Fruit fly (Drosophila melanogaster) whole organism: Measurements from ENCODE around the gene CG11162.

Source experiments
- CG8478 ChIP-seq: fragments of >200 bp; optimal IDR thresholded peaks from 2 replicates; lab custom pipeline; 2018; ENCODE audit warnings: inconsistent platforms
- Dll ChIP-seq: fragments of >200 bp; optimal IDR thresholded peaks from 2 replicates; lab custom pipeline; 2017
- EcR ChIP-seq, 2 experiments: fragments of >200 bp; optimal IDR thresholded peaks; 2 replicates each; lab custom pipeline; 2017; ENCODE audit warnings: missing biosample characterization in 2 of 2, missing genetic modification characterization in 2 of 2, missing genetic modification reagents in 2 of 2
- pan ChIP-seq: fragments of >200 bp; optimal IDR thresholded peaks from 2 replicates; lab custom pipeline; 2017
- psq ChIP-seq: fragments of >200 bp; optimal IDR thresholded peaks from 2 replicates; lab custom pipeline; 2017
- usp ChIP-seq: fragments of >200 bp; optimal IDR thresholded peaks from 2 replicates; lab custom pipeline; 2017; ENCODE audit warnings: missing biosample characterization, missing genetic modification characterization, mixed read lengths

The CG11162 gene

dm6 chrX:13640692-13641011 lies 36.0 kb upstream of the CG11162 start:
- TF ChIP-seq usp (GFP tag; lab: Kevin White, UChicago) (no peak), CG8478 (lab: Kevin White, UChicago) (no peak)

- TF ChIP-seq EcR (GFP tag; optimal IDR thresholded peaks at IDR 0.05; lab: Kevin White, UChicago): no peak
- TF ChIP-seq Dll (lab: Kevin White, UChicago): no peak
- no peak for TF ChIP-seq CG8478 (lab: Kevin White, UChicago)
- no peak for TF ChIP-seq pan (lab: Kevin White, UChicago)
- no peak for TF ChIP-seq usp (GFP tag; lab: Kevin White, UChicago)
- no peak for TF ChIP-seq psq (lab: Kevin White, UChicago)
Measured at dm6 chrX:13641115-13641890, 35.4 kb upstream of the CG11162 start.

DNA sequence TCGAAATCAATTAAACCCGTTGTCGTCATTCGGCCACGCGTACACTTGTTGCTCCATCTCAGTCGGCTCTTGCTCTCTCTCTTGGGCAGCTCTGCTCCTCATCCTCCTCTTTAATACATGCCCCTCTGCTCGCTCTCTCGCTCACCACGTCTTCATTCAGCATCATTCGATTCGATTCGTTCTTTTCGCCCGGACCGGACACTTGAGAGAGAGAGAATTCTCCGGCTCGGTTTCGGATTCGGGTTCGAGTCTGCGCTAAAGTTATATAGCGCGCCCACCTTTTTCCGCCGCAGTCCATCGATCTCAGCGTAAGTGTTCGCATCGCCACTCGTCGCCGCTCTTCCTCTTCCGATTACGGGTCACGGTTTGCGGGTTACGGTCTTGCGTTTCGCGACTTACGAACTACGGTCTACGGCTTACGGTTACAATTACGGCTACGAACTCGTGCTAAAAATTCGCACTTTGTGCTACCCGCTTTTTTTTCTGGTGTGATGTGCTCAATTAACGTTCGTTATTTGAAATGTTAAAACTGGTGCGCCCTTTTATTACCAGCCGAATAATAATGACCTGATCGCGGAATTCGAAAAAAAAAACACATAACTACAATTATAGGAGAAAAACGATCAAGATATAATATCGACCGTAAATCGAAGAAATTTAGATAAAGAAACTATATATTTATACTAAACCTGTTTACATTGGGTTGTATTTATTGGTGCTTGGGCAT lies 34.6 kb upstream of the CG11162 start:
- TF ChIP-seq EcR (GFP tag; optimal IDR thresholded peaks at IDR 0.05; lab: Kevin White, UChicago): peak in 1 of 2 experiments; percentile 22
- no peak for TF ChIP-seq CG8478 (lab: Kevin White, UChicago)

- no peak for TF ChIP-seq Dll (lab: Kevin White, UChicago)
- TF ChIP-seq CG8478 (lab: Kevin White, UChicago): no peak
- TF ChIP-seq EcR (GFP tag; optimal IDR thresholded peaks at IDR 0.05; lab: Kevin White, UChicago): no peak
- no peak for TF ChIP-seq usp (GFP tag; lab: Kevin White, UChicago)
- TF ChIP-seq psq (lab: Kevin White, UChicago): no peak
- TF ChIP-seq pan (lab: Kevin White, UChicago): no peak
Measured at dm6 chrX:13643961-13644360, 32.7 kb upstream of the CG11162 start.

DNA sequence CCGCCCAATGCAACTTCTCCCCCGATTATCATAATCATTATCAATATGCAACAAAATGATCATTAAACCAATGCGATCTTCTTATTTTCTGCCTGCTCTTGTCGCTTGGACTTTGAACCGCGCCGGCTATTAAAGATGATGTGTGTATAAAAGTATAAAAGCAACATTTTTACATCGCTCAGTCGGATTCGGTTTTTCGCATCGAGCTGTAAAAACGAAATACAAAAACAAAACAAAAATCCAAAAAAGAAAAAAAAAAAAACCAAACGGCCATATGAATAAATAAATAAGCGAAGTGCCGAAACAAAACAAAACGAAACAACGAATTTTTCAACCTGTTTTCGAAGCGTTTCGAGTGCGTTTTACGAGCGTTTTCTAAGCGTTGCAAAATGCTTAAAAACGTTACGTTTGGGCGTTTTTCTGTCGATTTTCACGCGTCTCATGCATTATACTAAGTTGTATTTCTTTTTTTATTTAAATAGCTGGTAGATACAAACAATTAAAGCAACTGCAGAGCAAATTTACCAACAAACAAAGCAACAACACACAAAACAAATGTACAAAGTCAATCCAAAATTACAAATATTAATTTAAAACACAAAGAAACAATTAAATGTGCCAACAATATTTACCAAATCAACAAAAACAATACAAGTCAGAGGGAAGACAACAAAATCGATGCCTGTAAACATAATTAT lies 31.8 kb upstream of the CG11162 start:
- TF ChIP-seq Dll (lab: Kevin White, UChicago) (no peak), pan (lab: Kevin White, UChicago) (no peak), EcR (GFP tag; optimal IDR thresholded peaks at IDR 0.05; lab: Kevin White, UChicago) (no peak), usp (GFP tag; lab: Kevin White, UChicago) (no peak), CG8478 (lab: Kevin White, UChicago) (no peak), psq (lab: Kevin White, UChicago) (no peak)

DNA sequence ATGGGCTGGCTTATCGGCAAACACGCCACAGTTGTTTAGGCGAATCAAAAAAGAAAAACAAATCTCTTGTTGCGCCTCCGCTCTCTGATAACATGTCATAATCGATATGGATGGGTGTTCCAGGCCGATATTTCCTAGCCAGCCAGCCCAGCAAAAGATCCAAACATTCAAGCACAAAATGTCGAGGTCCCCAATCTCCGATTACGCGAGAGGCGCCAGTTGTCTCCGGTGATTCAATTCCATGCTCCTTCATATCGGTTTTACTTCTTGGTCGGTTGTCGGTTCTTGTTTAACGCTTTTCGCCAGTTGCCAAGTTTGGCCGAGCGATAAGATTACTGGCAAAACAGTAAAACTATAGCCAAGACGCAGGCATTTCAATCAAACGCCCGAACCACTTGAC lies 30.5 kb upstream of the CG11162 start:
- TF ChIP-seq Dll (lab: Kevin White, UChicago): no peak
- TF ChIP-seq EcR (GFP tag; optimal IDR thresholded peaks at IDR 0.05; lab: Kevin White, UChicago): no peak
- TF ChIP-seq pan (lab: Kevin White, UChicago): no peak
- no peak for TF ChIP-seq psq (lab: Kevin White, UChicago)
- TF ChIP-seq usp (GFP tag; lab: Kevin White, UChicago): no peak
- TF ChIP-seq CG8478 (lab: Kevin White, UChicago): no peak

DNA sequence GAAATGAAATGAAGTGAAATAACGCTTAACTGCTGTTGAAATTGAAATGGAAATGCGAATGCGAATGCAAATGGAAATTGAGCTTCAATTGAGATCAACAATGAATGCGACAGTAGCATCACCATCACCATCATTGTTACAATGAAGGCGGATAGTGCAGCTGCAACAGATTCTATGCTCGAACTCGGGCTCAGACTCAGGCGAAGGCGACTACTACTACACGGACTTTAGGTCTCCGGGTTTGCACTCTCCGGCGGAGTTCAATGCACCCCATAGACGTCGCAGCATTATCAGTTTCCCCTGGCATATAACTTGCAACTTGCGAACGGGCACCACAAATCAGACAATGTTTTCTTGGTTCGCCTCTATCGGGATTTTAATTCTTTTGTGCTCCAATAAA lies 27.9 kb upstream of the CG11162 start:
- TF ChIP-seq Dll (lab: Kevin White, UChicago) (no peak), usp (GFP tag; lab: Kevin White, UChicago) (no peak)

- TF ChIP-seq CG8478 (lab: Kevin White, UChicago) (no peak), EcR (GFP tag; optimal IDR thresholded peaks at IDR 0.05; lab: Kevin White, UChicago) (no peak), pan (lab: Kevin White, UChicago) (no peak), psq (lab: Kevin White, UChicago) (no peak), usp (GFP tag; lab: Kevin White, UChicago) (no peak), Dll (lab: Kevin White, UChicago) (no peak)
Measured at dm6 chrX:13649801-13650200, 26.9 kb upstream of the CG11162 start.

dm6 chrX:13651170-13651569 lies 25.5 kb upstream of the CG11162 start:
- TF ChIP-seq psq (lab: Kevin White, UChicago) (no peak), usp (GFP tag; lab: Kevin White, UChicago) (no peak), CG8478 (lab: Kevin White, UChicago) (no peak), pan (lab: Kevin White, UChicago) (no peak), Dll (lab: Kevin White, UChicago) (no peak), EcR (GFP tag; optimal IDR thresholded peaks at IDR 0.05; lab: Kevin White, UChicago) (no peak)

DNA sequence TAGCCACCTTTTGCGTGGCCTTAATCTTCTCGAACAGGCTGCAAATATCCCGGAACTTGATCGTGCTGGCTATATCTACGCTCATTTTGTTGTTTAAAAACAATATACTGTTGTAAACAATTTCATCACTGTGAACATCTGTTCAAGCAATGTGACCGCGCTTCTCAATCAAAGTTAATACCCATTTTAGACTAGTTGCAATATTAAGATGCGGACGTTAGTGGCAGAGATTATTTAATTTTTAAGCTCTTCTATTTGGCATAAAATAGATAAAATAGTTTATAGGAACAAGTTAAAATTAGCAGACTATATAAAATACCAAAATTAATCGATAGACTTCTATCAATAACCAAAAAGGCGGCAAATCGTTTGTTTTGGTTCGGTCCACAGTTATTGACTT lies 9.0 kb upstream of the CG11162 start, which contains the start of the genes DNAlig4 and CG11164:
Gene DNAlig4, minus strand, starts transcription at position 156 of the 400 bp plus-strand sequence.
Gene CG11164, plus strand, starts transcription at position 359 of the 400 bp plus-strand sequence.
- TF ChIP-seq Dll (lab: Kevin White, UChicago) (no peak), usp (GFP tag; lab: Kevin White, UChicago) (no peak), CG8478 (lab: Kevin White, UChicago) (no peak), psq (lab: Kevin White, UChicago) (no peak), EcR (GFP tag; optimal IDR thresholded peaks at IDR 0.05; lab: Kevin White, UChicago) (no peak), pan (lab: Kevin White, UChicago) (no peak)

DNA sequence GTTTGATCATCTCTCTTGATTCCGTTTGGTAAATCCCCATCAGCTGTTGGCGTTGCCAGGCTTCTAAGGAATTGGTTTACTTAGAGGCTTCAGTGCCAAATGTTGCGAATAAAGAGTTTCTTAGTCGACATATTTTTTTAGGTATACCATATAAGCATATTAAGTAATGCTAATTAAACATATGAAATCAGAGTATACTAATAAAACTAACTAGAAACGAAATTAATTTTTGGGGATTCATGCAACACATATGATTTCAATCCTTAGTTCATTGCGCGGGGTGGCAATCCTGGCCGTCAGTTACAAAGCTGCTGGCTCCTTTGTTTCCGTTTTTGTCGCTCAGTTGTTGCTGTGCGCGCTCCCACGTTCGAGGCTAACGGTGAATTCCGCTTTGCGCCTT lies 7.3 kb upstream of the CG11162 start, which contains the start of gene CG15760:
Gene CG15760, plus strand, starts transcription at position 334 of the 400 bp plus-strand sequence.
- TF ChIP-seq usp (GFP tag; lab: Kevin White, UChicago) (no peak), pan (lab: Kevin White, UChicago) (no peak), psq (lab: Kevin White, UChicago) (no peak), EcR (GFP tag; optimal IDR thresholded peaks at IDR 0.05; lab: Kevin White, UChicago) (no peak), Dll (lab: Kevin White, UChicago) (no peak), CG8478 (lab: Kevin White, UChicago) (no peak)
